Worm (Caenorhabditis elegans): ENCODE results near the gene col-13.

Gene col-13

ce11 chrV:10436612-10437011 is 14.9 kb upstream of the col-13 start, which contains the start of gene set-22:
Gene set-22 (plus strand): TSS chrV:10436912.
- no peak for TF ChIP-seq ham-2 (GFP tag; optimal IDR thresholded peaks at IDR 0.05)
- TF ChIP-seq unc-39 (tag; optimal IDR thresholded peaks at IDR 0.05) = no peak
- TF ChIP-seq pha-4 (tag; optimal IDR thresholded peaks at IDR 0.05) = no peak
- TF ChIP-seq nhr-12 (tag; optimal IDR thresholded peaks at IDR 0.05) = no peak
- no peak for TF ChIP-seq mls-2 (tag; optimal IDR thresholded peaks at IDR 0.05)
- no peak for TF ChIP-seq unc-120 (tag; optimal IDR thresholded peaks at IDR 0.05; ENCODE audit: poor library complexity, severe bottlenecking)

ce11 chrV:10435198-10435597 is 13.5 kb upstream of the col-13 start:
- TF ChIP-seq M03D4.4 (tag; optimal IDR thresholded peaks at IDR 0.05) (no peak), sem-2 (GFP tag; optimal IDR thresholded peaks at IDR 0.05) (no peak), ceh-83 (GFP tag; optimal IDR thresholded peaks at IDR 0.05) (no peak), unc-39 (tag; optimal IDR thresholded peaks at IDR 0.05) (no peak), sptf-1 (tag; optimal IDR thresholded peaks at IDR 0.05) (no peak), ham-2 (GFP tag; optimal IDR thresholded peaks at IDR 0.05) (no peak)

- TF ChIP-seq ceh-39 (tag; optimal IDR thresholded peaks at IDR 0.05) = no peak
- TF ChIP-seq unc-39 (tag; optimal IDR thresholded peaks at IDR 0.05) = no peak
- no peak for TF ChIP-seq nhr-28 (tag; optimal IDR thresholded peaks at IDR 0.05)
- no peak for TF ChIP-seq blmp-1 (tag; optimal IDR thresholded peaks at IDR 0.05)
- no peak for TF ChIP-seq lsy-2 (tag; optimal IDR thresholded peaks at IDR 0.05)
- no peak for TF ChIP-seq ceh-83 (GFP tag; optimal IDR thresholded peaks at IDR 0.05)
- no peak for TF ChIP-seq nhr-2 (tag; optimal IDR thresholded peaks at IDR 0.05)
- TF ChIP-seq pha-4 (tag; optimal IDR thresholded peaks at IDR 0.05) = no peak
- no peak for TF ChIP-seq hlh-1 (tag; optimal IDR thresholded peaks at IDR 0.05)
- no peak for TF ChIP-seq mls-2 (tag; optimal IDR thresholded peaks at IDR 0.05)
- no peak for TF ChIP-seq lin-32 (GFP tag; optimal IDR thresholded peaks at IDR 0.05)
- no peak for TF ChIP-seq sem-2 (GFP tag; optimal IDR thresholded peaks at IDR 0.05)
- TF ChIP-seq elt-3 (tag; optimal IDR thresholded peaks at IDR 0.05) = no peak
- TF ChIP-seq nhr-12 (tag; optimal IDR thresholded peaks at IDR 0.05) = no peak
- TF ChIP-seq sptf-1 (tag; optimal IDR thresholded peaks at IDR 0.05) = no peak
Measured at ce11 chrV:10433721-10434120, 12.0 kb upstream of the col-13 start, which contains the start of gene Y32F6A.4. Gene Y32F6A.4 (minus strand): TSS chrV:10434067.

ce11 chrV:10432607-10433006 is 10.9 kb upstream of the col-13 start:
- TF ChIP-seq ceh-83 (GFP tag; optimal IDR thresholded peaks at IDR 0.05) (no peak), mls-2 (tag; optimal IDR thresholded peaks at IDR 0.05) (no peak), pha-4 (tag; optimal IDR thresholded peaks at IDR 0.05) (no peak), nhr-12 (tag; optimal IDR thresholded peaks at IDR 0.05) (no peak), lin-13 (tag; optimal IDR thresholded peaks at IDR 0.05) (no peak), ham-2 (GFP tag; optimal IDR thresholded peaks at IDR 0.05) (no peak), nhr-28 (tag; optimal IDR thresholded peaks at IDR 0.05) (no peak), ceh-39 (tag; optimal IDR thresholded peaks at IDR 0.05) (no peak), nhr-76 (tag; optimal IDR thresholded peaks at IDR 0.05) (no peak), zip-8 (tag; optimal IDR thresholded peaks at IDR 0.05) (no peak), cnd-1 (tag; optimal IDR thresholded peaks at IDR 0.05) (no peak)

ce11 chrV:10428608-10429007 is 6.9 kb upstream of the col-13 start, which contains the start of gene tag-314:
Gene tag-314 (minus strand): TSS chrV:10428708.
- TF ChIP-seq flh-1 (GFP tag; optimal IDR thresholded peaks at IDR 0.05) = no peak
- TF ChIP-seq drap-1 (GFP tag; optimal IDR thresholded peaks at IDR 0.05) = no peak
- no peak for TF ChIP-seq mep-1 (tag; optimal IDR thresholded peaks at IDR 0.05)
- no peak for TF ChIP-seq mls-2 (tag; optimal IDR thresholded peaks at IDR 0.05)
- no peak for TF ChIP-seq nhr-28 (tag; optimal IDR thresholded peaks at IDR 0.05)
- TF ChIP-seq nhr-2 (tag; optimal IDR thresholded peaks at IDR 0.05) = no peak
- TF ChIP-seq lsy-2 (tag; optimal IDR thresholded peaks at IDR 0.05) = no peak
- TF ChIP-seq mab-5 (tag; optimal IDR thresholded peaks at IDR 0.05) = no peak
- TF ChIP-seq ztf-11 (tag; optimal IDR thresholded peaks at IDR 0.05) = no peak
- TF ChIP-seq blmp-1 (tag; optimal IDR thresholded peaks at IDR 0.05) = no peak

ce11 chrV:10426253-10426652 is 4.6 kb upstream of the col-13 start, which contains the start of gene apc-10:
Gene apc-10 (minus strand): TSS chrV:10426353.
- TF ChIP-seq lin-32 (GFP tag; optimal IDR thresholded peaks at IDR 0.05) (no peak), sem-2 (GFP tag; optimal IDR thresholded peaks at IDR 0.05) (no peak), mls-2 (tag; optimal IDR thresholded peaks at IDR 0.05) (no peak), flh-1 (GFP tag; optimal IDR thresholded peaks at IDR 0.05) (no peak), blmp-1 (tag; optimal IDR thresholded peaks at IDR 0.05) (no peak), drap-1 (GFP tag; optimal IDR thresholded peaks at IDR 0.05) (no peak), nhr-2 (tag; optimal IDR thresholded peaks at IDR 0.05) (no peak), ztf-11 (tag; optimal IDR thresholded peaks at IDR 0.05) (no peak)

ce11 chrV:10425098-10425497 is 3.4 kb upstream of the col-13 start, which contains the start of gene col-12:
Gene col-12 (minus strand): TSS chrV:10425198.
- TF ChIP-seq bed-3 (GFP tag; optimal IDR thresholded peaks at IDR 0.05) (no peak), unc-120 (tag; optimal IDR thresholded peaks at IDR 0.05; ENCODE audit: poor library complexity, severe bottlenecking) (no peak), ceh-39 (tag; optimal IDR thresholded peaks at IDR 0.05) (no peak), zip-8 (tag; optimal IDR thresholded peaks at IDR 0.05) (no peak), nhr-12 (tag; optimal IDR thresholded peaks at IDR 0.05) (no peak), unc-62 (GFP tag; optimal IDR thresholded peaks at IDR 0.05) (no peak), M03D4.4 (tag; optimal IDR thresholded peaks at IDR 0.05) (no peak), nhr-76 (tag; optimal IDR thresholded peaks at IDR 0.05) (no peak)

Measured in whole organism, mixed stage, embryonic.